Worm (Caenorhabditis elegans) whole organism, young adult: ENCODE results near the gene Y57E12AR.1.

Experiments used
- C17E4.6 ChIP-seq: fragments of 200-800 bp; sonication (Bioruptor generic); IDR thresholded peaks from 2 replicates; pipeline ENCODE4 v1.3.6; 2022; ENCODE audit warnings: missing genetic modification reagents, missing genetic modification characterization, missing compliant biosample characterization
- F22D6.2 ChIP-seq: sonication (generic microtip); optimal IDR thresholded peaks from 2 replicates; lab custom pipeline; 2016; ENCODE audit warnings: mild to moderate bottlenecking, missing genetic modification characterization, missing compliant biosample characterization
- F23B12.7 ChIP-seq: sonication (generic microtip); optimal IDR thresholded peaks from 2 replicates; lab custom pipeline; 2017; ENCODE audit warnings: missing genetic modification characterization, mild to moderate bottlenecking, missing compliant biosample characterization, antibody characterized with exemption, moderate library complexity; ENCODE audit not compliant: insufficient read depth
- F57C9.4 ChIP-seq: sonication (generic microtip); optimal IDR thresholded peaks from 2 replicates; lab custom pipeline; 2017; ENCODE audit warnings: mild to moderate bottlenecking, missing genetic modification characterization, missing compliant biosample characterization
- K12H6.12 ChIP-seq: fragments of 200-800 bp; sonication (Bioruptor generic); optimal IDR thresholded peaks from 2 replicates; lab custom pipeline; 2018; ENCODE audit warnings: mild to moderate bottlenecking, missing genetic modification characterization, missing compliant biosample characterization
- Y56A3A.18 ChIP-seq: fragments of 200-800 bp; sonication (Bioruptor generic); IDR thresholded peaks from 2 replicates; pipeline ENCODE4 v1.3.6; 2022; ENCODE audit warnings: missing genetic modification reagents, missing genetic modification characterization, missing compliant biosample characterization
- aptf-2 ChIP-seq: fragments of 200-800 bp; sonication (Bioruptor generic); conservative IDR thresholded peaks from 2 replicates; pipeline ENCODE4 v1.3.6; 2022; ENCODE audit warnings: missing genetic modification reagents, missing genetic modification characterization, missing compliant biosample characterization
- attf-3 ChIP-seq: fragments of 200-800 bp; sonication (Bioruptor generic); conservative IDR thresholded peaks from 2 replicates; pipeline ENCODE4 v1.3.6; 2022; ENCODE audit warnings: missing genetic modification reagents, missing genetic modification characterization, missing compliant biosample characterization
- attf-6 ChIP-seq: fragments of 200-800 bp; sonication (Bioruptor generic); IDR thresholded peaks from 2 replicates; pipeline ENCODE4 v1.3.6; 2022; ENCODE audit warnings: missing genetic modification reagents, missing genetic modification characterization, missing compliant biosample characterization
- cebp-1 ChIP-seq, 2 experiments: fragments of 200-800 bp in 1 of 2; sonication (Bioruptor generic) in 1 of 2; sonication (generic microtip) in 1 of 2; IDR thresholded peaks in 1 of 2; optimal IDR thresholded peaks in 1 of 2; 2 replicates each; pipeline versions ENCODE4 v1.3.6 to Lab custom; 2017 to 2022; ENCODE audit warnings: missing compliant biosample characterization in 2 of 2, missing genetic modification characterization in 2 of 2, mild to moderate bottlenecking in 1 of 2, missing genetic modification reagents in 1 of 2, moderate library complexity in 1 of 2
- egrh-3 ChIP-seq: fragments of 200-800 bp; sonication (Bioruptor generic); IDR thresholded peaks from 2 replicates; pipeline ENCODE4 v1.3.6; 2022; ENCODE audit warnings: missing genetic modification reagents, missing genetic modification characterization, missing compliant biosample characterization
- ets-4 ChIP-seq: fragments of 200-800 bp; sonication (Bioruptor generic); optimal IDR thresholded peaks from 2 replicates; lab custom pipeline; 2018; ENCODE audit warnings: mild to moderate bottlenecking, missing genetic modification characterization, missing compliant biosample characterization
- fkh-3 ChIP-seq: sonication (generic microtip); optimal IDR thresholded peaks from 2 replicates; lab custom pipeline; 2016; ENCODE audit warnings: mild to moderate bottlenecking, missing genetic modification characterization, missing compliant biosample characterization
- hlh-12 ChIP-seq: sonication (generic microtip); optimal IDR thresholded peaks from 2 replicates; lab custom pipeline; 2016; ENCODE audit warnings: missing genetic modification characterization, missing compliant biosample characterization
- hlh-26 ChIP-seq: fragments of 200-800 bp; sonication (Bioruptor generic); conservative IDR thresholded peaks from 2 replicates; pipeline ENCODE4 v1.3.6; 2022; ENCODE audit warnings: missing genetic modification reagents, missing genetic modification characterization, missing compliant biosample characterization
- hrde-1 ChIP-seq: sonication (generic microtip); optimal IDR thresholded peaks from 2 replicates; lab custom pipeline; 2016; ENCODE audit warnings: missing genetic modification characterization, mild to moderate bottlenecking, missing compliant biosample characterization, moderate library complexity, missing genotype, missing genetic modification reagents, borderline replicate concordance
- hsf-1 ChIP-seq: fragments of 200-800 bp; sonication (Bioruptor generic); IDR thresholded peaks from 2 replicates; pipeline ENCODE4 v1.3.6; 2022; ENCODE audit warnings: missing genetic modification reagents, missing genetic modification characterization, missing compliant biosample characterization
- lag-1 ChIP-seq: fragments of 200-800 bp; sonication (Bioruptor generic); IDR thresholded peaks from 2 replicates; pipeline ENCODE4 v1.3.6; 2022; ENCODE audit warnings: missing genetic modification reagents, missing genetic modification characterization, missing compliant biosample characterization
- let-607 ChIP-seq, 2 experiments: fragments of 200-800 bp in 1 of 2; sonication (Bioruptor generic) in 1 of 2; sonication (generic microtip) in 1 of 2; optimal IDR thresholded peaks; 2 replicates each; lab custom pipeline; 2016 to 2018; ENCODE audit warnings: mild to moderate bottlenecking in 2 of 2, missing compliant biosample characterization in 2 of 2, missing genetic modification characterization in 2 of 2, moderate library complexity in 2 of 2, missing genotype in 1 of 2
- lin-40 ChIP-seq: sonication (generic microtip); optimal IDR thresholded peaks from 2 replicates; lab custom pipeline; 2016; ENCODE audit warnings: missing genetic modification characterization, mild to moderate bottlenecking, missing compliant biosample characterization, missing genotype, missing genetic modification reagents
- lir-1 ChIP-seq: fragments of 200-800 bp; sonication (Bioruptor generic); conservative IDR thresholded peaks from 2 replicates; pipeline ENCODE4 v1.3.6; 2022; ENCODE audit warnings: missing genetic modification reagents, missing genetic modification characterization, missing compliant biosample characterization
- nhr-120 ChIP-seq: fragments of 200-800 bp; sonication (Bioruptor generic); IDR thresholded peaks from 2 replicates; pipeline ENCODE4 v1.3.6; 2022; ENCODE audit warnings: missing genetic modification characterization, missing compliant biosample characterization
- nhr-80 ChIP-seq: sonication (generic microtip); optimal IDR thresholded peaks from 2 replicates; lab custom pipeline; 2016; ENCODE audit warnings: missing genetic modification characterization, missing compliant biosample characterization
- pbrm-1 ChIP-seq: fragments of 200-800 bp; sonication (Bioruptor generic); IDR thresholded peaks from 2 replicates; pipeline ENCODE4 v1.3.6; 2022; ENCODE audit warnings: missing genetic modification reagents, missing genetic modification characterization, missing compliant biosample characterization
- rec-8 ChIP-seq, 2 experiments: sonication (generic microtip); optimal IDR thresholded peaks; 2 replicates each; lab custom pipeline; 2016; ENCODE audit warnings: mild to moderate bottlenecking in 2 of 2, missing genetic modification characterization in 2 of 2, missing genetic modification reagents in 2 of 2, missing genotype in 2 of 2, missing biosample characterization in 1 of 2, missing compliant biosample characterization in 1 of 2, moderate library complexity in 1 of 2
- snpc-1.1 ChIP-seq: sonication (generic microtip); optimal IDR thresholded peaks from 2 replicates; lab custom pipeline; 2017; ENCODE audit warnings: missing genetic modification characterization, mild to moderate bottlenecking, missing compliant biosample characterization, antibody characterized with exemption, moderate library complexity, missing genotype, missing genetic modification reagents; ENCODE audit not compliant: insufficient read depth
- snpc-3.4 ChIP-seq: sonication (generic microtip); optimal IDR thresholded peaks from 2 replicates; lab custom pipeline; 2017; ENCODE audit warnings: missing genetic modification characterization, mild to moderate bottlenecking, missing compliant biosample characterization, antibody characterized with exemption, moderate library complexity, missing genotype, missing genetic modification reagents
- snpc-4 ChIP-seq, 5 experiments: fragments of 150-350 bp in 1 of 5; sonication (generic microtip) in 4 of 5; optimal IDR thresholded peaks; 2 replicates each; lab custom pipeline; 2014 to 2018; ENCODE audit warnings: missing genetic modification characterization in 5 of 5, missing biosample characterization in 3 of 5, antibody characterized with exemption in 2 of 5, mild to moderate bottlenecking in 2 of 5, missing compliant biosample characterization in 2 of 5, missing genotype in 2 of 5, moderate library complexity in 2 of 5, missing genetic modification reagents in 1 of 5
- tbx-9 ChIP-seq: sonication (generic microtip); optimal IDR thresholded peaks from 2 replicates; lab custom pipeline; 2016; ENCODE audit warnings: borderline replicate concordance, missing genetic modification characterization, inconsistent platforms, missing compliant biosample characterization
- tlf-1 ChIP-seq: fragments of 200-800 bp; sonication (Bioruptor generic); optimal IDR thresholded peaks from 2 replicates; lab custom pipeline; 2018; ENCODE audit warnings: mild to moderate bottlenecking, missing genetic modification characterization, missing compliant biosample characterization
- unc-130 ChIP-seq: sonication (generic microtip); optimal IDR thresholded peaks from 2 replicates; lab custom pipeline; 2016; ENCODE audit warnings: missing genetic modification reagents, missing genetic modification characterization, missing compliant biosample characterization
- zfh-2 ChIP-seq: fragments of 200-800 bp; sonication (Bioruptor generic); conservative IDR thresholded peaks from 2 replicates; pipeline ENCODE4 v1.3.6; 2022; ENCODE audit warnings: missing genetic modification reagents, missing genetic modification characterization, missing compliant biosample characterization
- ztf-25 ChIP-seq: fragments of 200-800 bp; sonication (Bioruptor generic); IDR thresholded peaks from 2 replicates; pipeline ENCODE4 v1.3.6; 2022; ENCODE audit warnings: missing genetic modification reagents, missing genetic modification characterization, missing compliant biosample characterization
- ztf-26 ChIP-seq: sonication (generic microtip); optimal IDR thresholded peaks from 2 replicates; lab custom pipeline; 2017; ENCODE audit warnings: missing genetic modification characterization, missing compliant biosample characterization

Y57E12AR.1 gene

ce11 chrV:7053100-7053499 is 12.0 kb downstream of the Y57E12AR.1 start, which contains the start of gene txt-17 (continued):
- no peak for TF ChIP-seq F22D6.2 (tag; lab: Kevin White, UChicago)
- TF ChIP-seq tbx-9 (tag; lab: Kevin White, UChicago) = no peak
- TF ChIP-seq Y56A3A.18 (GFP tag; lab: Robert Waterston, UW) = no peak
- TF ChIP-seq aptf-2 = no peak
- TF ChIP-seq, all 124 proteins: peak for 0

DNA sequence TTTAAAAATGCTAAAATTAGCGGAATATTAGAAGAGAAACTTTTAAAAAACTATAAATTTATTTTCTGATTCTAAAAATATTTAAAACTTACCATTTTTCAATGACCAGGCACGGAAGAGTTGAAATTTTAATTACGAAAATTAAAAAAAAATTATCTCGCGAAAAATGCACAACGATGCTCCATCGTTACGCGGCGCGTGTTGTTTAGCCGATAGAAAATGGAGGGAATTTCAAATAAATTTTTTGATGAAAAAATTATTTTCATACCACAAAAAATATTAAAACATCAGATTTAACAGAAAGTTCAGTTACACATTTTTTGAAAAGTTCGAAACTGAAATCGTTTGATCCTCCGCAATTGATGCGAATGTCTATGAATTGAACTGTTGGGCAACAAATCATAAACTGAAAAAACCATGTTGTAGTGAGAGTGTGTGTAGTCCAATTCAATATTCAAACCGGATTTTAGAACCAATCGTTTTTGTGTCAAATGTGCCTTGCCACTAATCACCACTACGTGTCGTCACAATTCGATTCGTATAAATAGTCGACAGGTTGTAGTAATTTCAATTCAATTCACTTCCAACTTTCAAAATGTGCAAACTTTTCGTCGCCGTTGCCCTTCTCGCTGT is 13.9 kb downstream of the Y57E12AR.1 start, which contains the start of the genes tofu-2 and spig-1:
Gene tofu-2 (minus strand): TSS at position 116 of the 633 bp plus-strand sequence.
Gene spig-1 (plus strand): TSS at position 583 of the 633 bp plus-strand sequence.
- TF ChIP-seq rec-8 (tag; optimal IDR thresholded peaks at IDR 0.05; lab: Kevin White, UChicago) (no peak), attf-3 (peak; percentile 86), K12H6.12 (tag; lab: Kevin White, UChicago) (no peak), unc-130 (GFP tag; lab: Kevin White, UChicago) (no peak), lir-1 (no peak)

- no peak for TF ChIP-seq hrde-1 (tag; lab: Kevin White, UChicago)
- TF ChIP-seq cebp-1 (GFP tag; IDR thresholded peaks at IDR 0.05; lab: Robert Waterston, UW) = no peak
- TF ChIP-seq cebp-1 (tag; optimal IDR thresholded peaks at IDR 0.05; lab: Kevin White, UChicago) = no peak
- TF ChIP-seq attf-6 = no peak
- TF ChIP-seq egrh-3 (GFP tag; lab: Robert Waterston, UW) = no peak
- TF ChIP-seq tlf-1 = no peak
- TF ChIP-seq snpc-3.4 (tag; lab: Kevin White, UChicago) = no peak
- no peak for TF ChIP-seq ets-4
Observed at ce11 chrV:7050153-7050552, 15.0 kb downstream of the Y57E12AR.1 start.

- TF ChIP-seq lag-1 (GFP tag; lab: Robert Waterston, UW) = no peak
- no peak for TF ChIP-seq pbrm-1 (GFP tag; lab: Robert Waterston, UW)
- TF ChIP-seq hsf-1 (GFP tag; lab: Robert Waterston, UW) = no peak
- no peak for TF ChIP-seq nhr-80 (tag; lab: Kevin White, UChicago)
- no peak for TF ChIP-seq hlh-12 (tag; lab: Kevin White, UChicago)
- TF ChIP-seq zfh-2 (GFP tag; lab: Robert Waterston, UW) = no peak
- no peak for TF ChIP-seq hlh-26 (GFP tag; lab: Robert Waterston, UW)
- no peak for TF ChIP-seq tlf-1
- TF ChIP-seq F23B12.7 = no peak
Observed at ce11 chrV:7047512-7047911, 17.6 kb downstream of the Y57E12AR.1 start, which contains the start of gene F20A1.8. Gene F20A1.8, minus strand, starts transcription at chrV:7047612.

ce11 chrV:7046005-7046404 is 19.1 kb downstream of the Y57E12AR.1 start, which contains the start of gene F20A1.2:
Gene F20A1.2, plus strand, starts transcription at chrV:7046305.
- TF ChIP-seq nhr-80 (tag; lab: Kevin White, UChicago) (no peak), hsf-1 (GFP tag; lab: Robert Waterston, UW) (no peak), ztf-26 (tag; lab: Kevin White, UChicago) (no peak), K12H6.12 (tag; lab: Kevin White, UChicago) (no peak), C17E4.6 (GFP tag; lab: Robert Waterston, UW) (no peak), let-607 (tag; optimal IDR thresholded peaks at IDR 0.05; lab: Kevin White, UChicago) (no peak), ztf-25 (GFP tag; lab: Robert Waterston, UW) (no peak), snpc-4 (GFP tag; optimal IDR thresholded peaks at IDR 0.05; lab: Kevin White, UChicago) (no peak), snpc-4 (tag; optimal IDR thresholded peaks at IDR 0.05; lab: Kevin White, UChicago) (no peak), fkh-3 (tag; lab: Kevin White, UChicago) (no peak), snpc-1.1 (tag; lab: Kevin White, UChicago) (no peak), lin-40 (tag; lab: Kevin White, UChicago) (no peak), nhr-120 (GFP tag; lab: Robert Waterston, UW) (no peak), F57C9.4 (tag; lab: Kevin White, UChicago) (no peak)
- TF ChIP-seq, all 124 proteins: peak for 0
